Worm (Caenorhabditis elegans) whole organism, L3 larva: ENCODE data around the gene exc-6.

Source experiments
- R02D3.7 ChIP-seq: fragments of 150-350 bp; optimal IDR thresholded peaks from 2 replicates; lab custom pipeline; 2014; ENCODE audit warnings: missing biosample characterization, missing genetic modification characterization
- aly-2 ChIP-seq: fragments of 150-350 bp; optimal IDR thresholded peaks from 2 replicates; lab custom pipeline; 2014; ENCODE audit warnings: missing biosample characterization, missing genetic modification characterization
- ceh-82 ChIP-seq: fragments of 150-350 bp; optimal IDR thresholded peaks from 2 replicates; lab custom pipeline; 2014; ENCODE audit warnings: missing biosample characterization, missing genetic modification characterization
- elt-1 ChIP-seq: fragments of 150-350 bp; optimal IDR thresholded peaks from 2 replicates; lab custom pipeline; 2014; ENCODE audit warnings: missing biosample characterization, missing genetic modification characterization
- nfya-1 ChIP-seq: sonication (generic microtip); optimal IDR thresholded peaks from 2 replicates; lab custom pipeline; 2017; ENCODE audit warnings: missing genetic modification characterization, mild to moderate bottlenecking, missing compliant biosample characterization, antibody characterized with exemption, moderate library complexity; ENCODE audit not compliant: insufficient read depth
- nhr-23 ChIP-seq: fragments of 150-350 bp; optimal IDR thresholded peaks from 2 replicates; lab custom pipeline; 2014; ENCODE audit warnings: missing biosample characterization, missing genetic modification reagents, missing genetic modification characterization
- pha-4 ChIP-seq: fragments of 150-350 bp; optimal IDR thresholded peaks from 2 replicates; lab custom pipeline; 2014; ENCODE audit warnings: missing biosample characterization, missing genetic modification reagents, missing genetic modification characterization

- no peak for TF ChIP-seq ceh-82 (tag; lab: Kevin White, UChicago)
- TF ChIP-seq elt-1 (tag; lab: Kevin White, UChicago), result no peak
- TF ChIP-seq nfya-1 (tag; lab: Kevin White, UChicago), result no peak
- no peak for TF ChIP-seq aly-2
- no peak for TF ChIP-seq pha-4 (tag; lab: Kevin White, UChicago)
- TF ChIP-seq nhr-23 (tag; lab: Kevin White, UChicago), result no peak
- TF ChIP-seq R02D3.7, result no peak
Observed at ce11 chrIII:1151680-1152079, 48.7 kb downstream of the exc-6 start, which contains the start of gene cdh-12.
